Worm (Caenorhabditis elegans) whole organism, L4/young adult: ENCODE measurements around the gene T15B12.1.

Source experiments
- W03F9.2 ChIP-seq: fragments of 150-350 bp; optimal IDR thresholded peaks from 2 replicates; lab custom pipeline; 2014; ENCODE audit warnings: missing biosample characterization, missing genetic modification characterization
- dao-5 ChIP-seq: sonication (generic microtip); optimal IDR thresholded peaks from 2 replicates; lab custom pipeline; 2016; ENCODE audit warnings: missing genotype, missing genetic modification characterization, moderate library complexity, missing compliant biosample characterization
- him-1 ChIP-seq: sonication (generic microtip); optimal IDR thresholded peaks from 2 replicates; lab custom pipeline; 2016; ENCODE audit warnings: missing genotype, missing genetic modification reagents, missing genetic modification characterization, missing compliant biosample characterization

- no peak for TF ChIP-seq him-1 (tag; lab: Kevin White, UChicago)
- no peak for TF ChIP-seq W03F9.2 (tag; lab: Kevin White, UChicago)
- no peak for TF ChIP-seq dao-5 (tag; lab: Kevin White, UChicago)
Measured at ce11 chrIII:5291281-5291680, 3.3 kb downstream of the T15B12.1 start.
